Worm (Caenorhabditis elegans) whole organism, L4/young adult: ENCODE measurements around the gene F36A4.3.

Source experiments
- W03F9.2 ChIP-seq: fragments of 150-350 bp; optimal IDR thresholded peaks from 2 replicates; lab custom pipeline; 2014; ENCODE audit warnings: missing biosample characterization, missing genetic modification characterization
- him-1 ChIP-seq: sonication (generic microtip); optimal IDR thresholded peaks from 2 replicates; lab custom pipeline; 2016; ENCODE audit warnings: missing genotype, missing genetic modification reagents, missing genetic modification characterization, missing compliant biosample characterization

DNA sequence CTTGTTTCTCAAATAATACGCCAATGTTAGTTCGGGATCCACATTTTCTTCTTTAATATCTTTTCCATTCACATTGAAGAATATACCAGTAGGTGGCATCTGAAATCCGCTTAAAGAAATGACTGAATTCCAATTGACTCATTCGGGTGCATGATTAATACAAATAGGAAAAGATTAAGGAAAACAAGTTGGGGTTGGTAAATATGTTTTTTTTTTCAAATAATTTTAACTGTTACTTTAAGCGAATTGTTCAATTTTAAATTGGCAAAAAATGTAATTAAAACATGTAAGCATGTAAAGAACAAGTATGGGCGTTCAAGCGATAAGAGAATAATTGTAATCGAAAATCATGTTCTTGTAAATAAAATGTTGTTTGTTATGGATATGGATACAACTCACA is 14.6 kb downstream of the F36A4.3 start, which contains the start of gene F15E6.6:
- TF ChIP-seq him-1 (tag; lab: Kevin White, UChicago) (no peak), W03F9.2 (no peak)
